Worm (Caenorhabditis elegans) whole organism, L4/young adult: ENCODE data around the gene Y38A10A.7.

Source experiments
- W03F9.2 ChIP-seq: fragments of 150-350 bp; optimal IDR thresholded peaks from 2 replicates; lab custom pipeline; 2014; ENCODE audit warnings: missing biosample characterization, missing genetic modification characterization
- him-1 ChIP-seq: sonication (generic microtip); optimal IDR thresholded peaks from 2 replicates; lab custom pipeline; 2016; ENCODE audit warnings: missing genotype, missing genetic modification reagents, missing genetic modification characterization, missing compliant biosample characterization

DNA sequence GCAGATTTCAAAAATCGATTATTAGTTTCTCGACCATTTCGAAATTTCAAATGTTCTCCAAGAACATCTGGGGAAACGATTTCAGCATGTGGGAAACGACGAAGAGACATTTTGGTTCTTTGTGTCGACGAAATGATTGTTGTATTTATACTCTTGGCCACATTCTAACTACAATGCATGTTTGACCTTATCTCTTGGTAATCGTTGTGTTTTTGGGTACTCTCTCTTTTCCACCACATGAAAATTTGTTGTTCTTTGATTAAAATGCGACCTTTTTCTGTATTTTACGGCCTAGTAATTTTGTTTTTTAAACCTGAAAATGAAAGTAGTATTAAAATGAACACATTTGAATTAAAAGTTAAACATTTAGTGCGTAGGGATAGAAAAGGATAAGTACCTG is 16.8 kb downstream of the Y38A10A.7 start, which contains the start of gene F17A9.5:
- TF ChIP-seq him-1 (tag; lab: Kevin White, UChicago), result no peak
- no peak for TF ChIP-seq W03F9.2 (tag; lab: Kevin White, UChicago)
